Fruit fly (Drosophila melanogaster): ENCODE results near the gene kst.

Gene kst

DNA sequence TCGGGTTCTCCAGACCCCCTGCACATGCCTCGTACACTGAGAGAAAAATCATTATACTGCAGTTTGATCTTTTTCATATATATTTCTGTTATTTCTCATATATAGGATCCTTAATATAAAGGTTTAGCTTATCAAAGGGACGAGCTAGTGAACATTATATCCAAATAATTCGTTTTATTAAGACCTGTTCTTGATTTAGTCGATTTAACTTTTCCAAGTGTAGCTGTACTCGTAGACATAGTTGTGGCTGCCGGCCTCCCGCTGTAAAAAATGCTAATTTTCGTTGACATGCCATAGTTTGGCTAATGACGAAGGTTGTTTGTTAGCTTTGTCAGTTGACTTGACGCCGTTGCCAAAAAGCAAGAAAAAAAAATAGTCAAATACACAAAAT lies 45.8 kb downstream of the kst start (continued):
- peak; percentile 72 for TF ChIP-seq cato (GFP tag; optimal IDR thresholded peaks at IDR 0.05; ENCODE audit: borderline replicate concordance)
- TF ChIP-seq CG12155 (GFP tag; optimal IDR thresholded peaks at IDR 0.05), result peak; percentile 83
- peak; percentile 56 for TF ChIP-seq gcm2 (GFP tag; optimal IDR thresholded peaks at IDR 0.05)
- TF ChIP-seq nmo (GFP tag; optimal IDR thresholded peaks at IDR 0.05), result peak; percentile 87
- peak; percentile 74 for TF ChIP-seq CG1233 (GFP tag; optimal IDR thresholded peaks at IDR 0.05)
- TF ChIP-seq CG2889 (GFP tag; IDR thresholded peaks at IDR 0.05), result peak; percentile 70; the same call in 2 of the 3 replicates
- TF ChIP-seq CG4820 (GFP tag; optimal IDR thresholded peaks at IDR 0.05), result peak; percentile 82
- peak; percentile 58 for TF ChIP-seq CG8290 (GFP tag; optimal IDR thresholded peaks at IDR 0.05)
- peak in 1 of 2 experiments; percentile 83 for TF ChIP-seq CG8290 (tag; optimal IDR thresholded peaks at IDR 0.05)
- TF ChIP-seq Opbp (GFP tag; IDR thresholded peaks at IDR 0.05; ENCODE audit: partially characterized antibody), result no peak
- peak; percentile 64 for TF ChIP-seq chm (GFP tag; IDR thresholded peaks at IDR 0.05)
- TF ChIP-seq CG30431 (GFP tag; optimal IDR thresholded peaks at IDR 0.05), result peak; percentile 61
- TF ChIP-seq kah (GFP tag; optimal IDR thresholded peaks at IDR 0.05), result peak; percentile 57
- TF ChIP-seq ash1 (GFP tag; optimal IDR thresholded peaks at IDR 0.05), result no peak
- TF ChIP-seq Doc2 (GFP tag; IDR thresholded peaks at IDR 0.05), result no peak
- peak; percentile 62 for TF ChIP-seq CG9609 (GFP tag; optimal IDR thresholded peaks at IDR 0.05)
- TF ChIP-seq az2 (GFP tag; optimal IDR thresholded peaks at IDR 0.05), result peak; percentile 84
- TF ChIP-seq abd-A (tag; optimal IDR thresholded peaks at IDR 0.05), result no peak
- TF ChIP-seq ewg (GFP tag; optimal IDR thresholded peaks at IDR 0.05), result peak; percentile 64
- TF ChIP-seq Hmr (GFP tag; optimal IDR thresholded peaks at IDR 0.05), result peak; percentile 85
- TF ChIP-seq sob (GFP tag; IDR thresholded peaks at IDR 0.05), result peak; percentile 88
- TF ChIP-seq B-H2 (GFP tag; optimal IDR thresholded peaks at IDR 0.05), result peak; percentile 34
- peak; percentile 64 for TF ChIP-seq CG17612 (GFP tag; IDR thresholded peaks at IDR 0.05)
- peak; percentile 17 for TF ChIP-seq CG10431 (GFP tag; optimal IDR thresholded peaks at IDR 0.05)
- TF ChIP-seq fru (optimal IDR thresholded peaks at IDR 0.05), result no peak
- peak; percentile 35 for TF ChIP-seq kni (GFP tag; optimal IDR thresholded peaks at IDR 0.05)
- peak; percentile 40 for TF ChIP-seq Myb (GFP tag; optimal IDR thresholded peaks at IDR 0.05)
- TF ChIP-seq CG4854 (GFP tag; optimal IDR thresholded peaks at IDR 0.05), result peak; percentile 86
- TF ChIP-seq pita (GFP tag; optimal IDR thresholded peaks at IDR 0.05), result no peak
- peak; percentile 57; the same call in 1 of the 3 replicates for TF ChIP-seq Optix (GFP tag; IDR thresholded peaks at IDR 0.05)
- TF ChIP-seq eve (GFP tag; optimal IDR thresholded peaks at IDR 0.05), result no peak
- peak; percentile 33; the same call in 1 of the 2 replicates for TF ChIP-seq dimm (GFP tag; IDR thresholded peaks at IDR 0.05)
- TF ChIP-seq CG2202 (tag; optimal IDR thresholded peaks at IDR 0.05), result peak; percentile 76
- peak; percentile 69 for TF ChIP-seq gsb (GFP tag; IDR thresholded peaks at IDR 0.05)
- peak; percentile 2 for TF ChIP-seq Elba2 (GFP tag; optimal IDR thresholded peaks at IDR 0.05)
- peak; percentile 71 for TF ChIP-seq CG12942 (GFP tag; optimal IDR thresholded peaks at IDR 0.05)
- peak; percentile 25 for TF ChIP-seq pb (GFP tag; optimal IDR thresholded peaks at IDR 0.05)
- peak; percentile 75 for TF ChIP-seq pnt (GFP tag; optimal IDR thresholded peaks at IDR 0.05)
- peak; percentile 88 for TF ChIP-seq CG2120 (GFP tag; optimal IDR thresholded peaks at IDR 0.05)
- TF ChIP-seq CG11723 (GFP tag; optimal IDR thresholded peaks at IDR 0.05), result peak; percentile 72
- TF ChIP-seq tin (GFP tag; optimal IDR thresholded peaks at IDR 0.05), result peak; percentile 82
- TF ChIP-seq NfI (GFP tag; optimal IDR thresholded peaks at IDR 0.05), result peak; percentile 68
- peak; percentile 81 for TF ChIP-seq Blimp-1 (GFP tag; optimal IDR thresholded peaks at IDR 0.05)
- peak; percentile 46; the same call in 1 of the 3 replicates for TF ChIP-seq z (GFP tag; IDR thresholded peaks at IDR 0.05)
- TF ChIP-seq zen2 (GFP tag; IDR thresholded peaks at IDR 0.05; ENCODE audit: partially characterized antibody), result no peak
- peak; percentile 56 for TF ChIP-seq Hmx (GFP tag; optimal IDR thresholded peaks at IDR 0.05)
- peak; percentile 78 for TF ChIP-seq CG12659 (GFP tag; optimal IDR thresholded peaks at IDR 0.05)
- TF ChIP-seq hkb (optimal IDR thresholded peaks at IDR 0.05), result no peak
- TF ChIP-seq hkb (GFP tag; IDR thresholded peaks at IDR 0.05), result peak; percentile 88
- no peak for TF ChIP-seq bigmax (GFP tag; optimal IDR thresholded peaks at IDR 0.05)
- TF ChIP-seq CG7745 (tag; optimal IDR thresholded peaks at IDR 0.05), result peak; percentile 41
- peak; percentile 47 for TF ChIP-seq MTF-1 (GFP tag; optimal IDR thresholded peaks at IDR 0.05; ENCODE audit: borderline replicate concordance)
